Worm (Caenorhabditis elegans): ENCODE data around the gene K09C8.2.
A peak's percentile ranks its signal among the peaks of the same experiment; 100 is the strongest.

The K09C8.2 gene

ce11 chrX:10999176-10999575 is 39.9 kb downstream of the K09C8.2 start, which contains the start of gene F59F3.6:
Gene F59F3.6, minus strand, starts transcription at chrX:10999276.
- TF ChIP-seq pha-4 (tag; optimal IDR thresholded peaks at IDR 0.05) (no peak), fos-1 (tag; optimal IDR thresholded peaks at IDR 0.05) (no peak), nhr-77 (tag; optimal IDR thresholded peaks at IDR 0.05) (no peak), unc-39 (tag; optimal IDR thresholded peaks at IDR 0.05) (no peak), egl-5 (tag; optimal IDR thresholded peaks at IDR 0.05) (no peak), lin-39 (tag; optimal IDR thresholded peaks at IDR 0.05) (no peak), tbx-2 (tag; optimal IDR thresholded peaks at IDR 0.05) (peak; percentile 38)

- TF ChIP-seq pqm-1 (tag; optimal IDR thresholded peaks at IDR 0.05) (no peak), skn-1 (tag; optimal IDR thresholded peaks at IDR 0.05) (no peak), snpc-4 (tag; optimal IDR thresholded peaks at IDR 0.05) (no peak), ceh-16 (tag; optimal IDR thresholded peaks at IDR 0.05) (no peak), jun-1 (tag; optimal IDR thresholded peaks at IDR 0.05) (no peak), ztf-4 (tag; optimal IDR thresholded peaks at IDR 0.05) (no peak)
Observed at ce11 chrX:11001750-11002149, 42.5 kb downstream of the K09C8.2 start, which contains the start of gene col-177. Gene col-177, minus strand, starts transcription at chrX:11001850.

DNA sequence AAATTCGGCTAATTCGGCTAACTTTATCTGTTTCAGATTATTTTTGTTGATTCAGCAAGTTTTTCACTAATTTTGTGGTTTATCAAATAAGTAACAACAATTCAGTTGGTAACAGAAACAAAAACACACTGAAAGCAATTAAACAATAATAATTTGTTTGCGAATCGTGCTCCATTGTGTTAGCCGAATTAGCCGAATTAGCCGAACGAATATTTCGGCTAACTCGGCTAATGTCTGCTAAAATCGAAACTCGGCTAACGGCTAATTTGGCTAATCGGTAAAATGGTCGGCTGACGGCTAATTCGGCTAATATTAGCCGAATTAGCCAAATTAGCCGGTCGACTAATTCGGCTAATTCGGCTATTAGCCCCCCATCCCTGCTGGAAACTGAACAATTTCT is 44.5 kb downstream of the K09C8.2 start:
- TF ChIP-seq ztf-11 (tag; optimal IDR thresholded peaks at IDR 0.05) = no peak
- TF ChIP-seq egl-27 (tag; optimal IDR thresholded peaks at IDR 0.05) = no peak
- TF ChIP-seq ama-1 (optimal IDR thresholded peaks at IDR 0.05) = no peak
- TF ChIP-seq nhr-67 (tag; optimal IDR thresholded peaks at IDR 0.05) = no peak

DNA sequence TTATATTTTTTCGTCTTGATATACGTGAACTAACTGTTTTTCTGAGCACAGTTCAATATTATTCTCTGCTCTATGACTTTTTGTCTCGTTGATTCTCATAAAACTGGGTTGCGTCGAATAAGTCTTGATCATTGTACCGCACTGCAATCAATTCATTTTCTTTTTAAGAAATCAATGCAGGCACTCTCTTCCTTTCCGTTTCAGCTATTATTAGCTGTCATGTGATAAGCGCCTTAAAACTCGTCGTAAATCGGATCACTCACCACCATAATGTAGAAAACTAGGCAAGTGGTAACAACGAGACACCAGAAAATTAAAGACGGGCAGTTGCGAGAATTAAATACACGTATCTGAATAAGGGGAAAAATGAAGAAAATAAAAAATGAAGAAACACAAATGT is 48.2 kb downstream of the K09C8.2 start:
- TF ChIP-seq nhr-76 (tag; optimal IDR thresholded peaks at IDR 0.05) = no peak
- no peak for TF ChIP-seq sea-2 (GFP tag; optimal IDR thresholded peaks at IDR 0.05)
- TF ChIP-seq lin-15B (tag; optimal IDR thresholded peaks at IDR 0.05) = no peak
- no peak for TF ChIP-seq ceh-28 (tag; optimal IDR thresholded peaks at IDR 0.05)
- no peak for TF ChIP-seq ceh-16 (tag; optimal IDR thresholded peaks at IDR 0.05)
- no peak for TF ChIP-seq egl-5 (tag; optimal IDR thresholded peaks at IDR 0.05)
- TF ChIP-seq elt-2 (tag; optimal IDR thresholded peaks at IDR 0.05) = peak; percentile 58
- no peak for TF ChIP-seq ztf-11 (tag; optimal IDR thresholded peaks at IDR 0.05)
- peak; percentile 50 for TF ChIP-seq pqm-1 (tag; optimal IDR thresholded peaks at IDR 0.05)
- no peak for TF ChIP-seq snpc-4 (tag; optimal IDR thresholded peaks at IDR 0.05)
- no peak for TF ChIP-seq lsy-12 (tag; optimal IDR thresholded peaks at IDR 0.05)

DNA sequence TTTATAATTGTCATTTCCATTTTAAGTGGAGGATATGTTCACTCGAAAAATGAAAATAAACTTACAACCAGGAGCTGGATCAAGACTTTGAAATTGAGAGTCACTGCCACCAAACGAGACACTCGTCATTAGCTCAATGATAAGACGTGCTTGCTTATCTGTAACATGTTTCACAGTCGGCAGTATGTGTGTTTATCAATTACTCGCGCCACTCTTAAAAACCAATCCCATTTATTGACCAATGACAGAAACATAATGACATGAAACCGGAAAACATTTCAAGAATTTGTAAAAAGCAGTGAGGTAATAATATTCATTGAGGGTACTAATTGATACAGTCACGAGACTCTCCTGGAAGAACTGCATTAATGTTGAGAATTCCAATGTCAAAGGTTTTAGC is 48.8 kb downstream of the K09C8.2 start, which contains the start of gene del-5:
TSS of gene del-5 (minus strand) at position 130 of the 400 bp plus-strand sequence.
- TF ChIP-seq nfya-1 (tag; optimal IDR thresholded peaks at IDR 0.05; ENCODE audit: insufficient read depth) (peak; percentile 16), ztf-4 (tag; optimal IDR thresholded peaks at IDR 0.05) (no peak), elt-2 (tag; optimal IDR thresholded peaks at IDR 0.05) (peak; percentile 90), pqm-1 (tag; optimal IDR thresholded peaks at IDR 0.05) (peak; percentile 84), jun-1 (tag; optimal IDR thresholded peaks at IDR 0.05) (peak; percentile 6)

ce11 chrX:11008954-11009353 is 49.7 kb downstream of the K09C8.2 start, which contains the start of gene ttr-31:
Gene ttr-31, minus strand, starts transcription at chrX:11009054.
- TF ChIP-seq fkh-2 (tag; optimal IDR thresholded peaks at IDR 0.05) (no peak), nhr-237 (tag; optimal IDR thresholded peaks at IDR 0.05) (no peak), nhr-28 (tag; optimal IDR thresholded peaks at IDR 0.05) (no peak), sea-2 (GFP tag; optimal IDR thresholded peaks at IDR 0.05) (no peak), elt-3 (tag; optimal IDR thresholded peaks at IDR 0.05) (no peak), ceh-16 (tag; optimal IDR thresholded peaks at IDR 0.05) (no peak), fkh-10 (GFP tag; optimal IDR thresholded peaks at IDR 0.05) (no peak), pha-4 (tag; optimal IDR thresholded peaks at IDR 0.05) (no peak), ztf-11 (tag; optimal IDR thresholded peaks at IDR 0.05) (no peak), lin-15B (tag; optimal IDR thresholded peaks at IDR 0.05) (no peak), nhr-12 (tag; optimal IDR thresholded peaks at IDR 0.05) (no peak)

Data from whole organism, L3 larva.